Fruit fly (Drosophila melanogaster): ENCODE results near the gene CG14022.

The CG14022 gene

DNA sequence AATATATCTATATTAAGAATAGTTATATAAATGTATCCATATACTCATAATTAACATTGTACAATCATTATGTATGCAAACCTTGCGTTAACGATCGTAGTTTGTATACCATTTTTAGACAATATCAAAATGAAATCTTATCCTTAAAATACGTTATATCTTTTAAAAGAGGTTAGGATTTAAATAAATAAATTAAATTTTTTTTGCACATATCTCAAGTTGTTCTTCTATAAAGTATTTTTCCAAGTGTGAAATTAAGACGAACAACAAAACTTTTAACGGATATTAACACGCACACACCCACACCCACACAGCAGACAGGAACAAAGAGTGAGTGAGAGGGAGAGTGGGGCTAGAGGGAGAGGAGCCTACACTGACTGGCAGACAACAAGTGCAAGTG is 38.8 kb downstream of the CG14022 start:
- TF ChIP-seq noc (tag; optimal IDR thresholded peaks at IDR 0.05) = no peak

DNA sequence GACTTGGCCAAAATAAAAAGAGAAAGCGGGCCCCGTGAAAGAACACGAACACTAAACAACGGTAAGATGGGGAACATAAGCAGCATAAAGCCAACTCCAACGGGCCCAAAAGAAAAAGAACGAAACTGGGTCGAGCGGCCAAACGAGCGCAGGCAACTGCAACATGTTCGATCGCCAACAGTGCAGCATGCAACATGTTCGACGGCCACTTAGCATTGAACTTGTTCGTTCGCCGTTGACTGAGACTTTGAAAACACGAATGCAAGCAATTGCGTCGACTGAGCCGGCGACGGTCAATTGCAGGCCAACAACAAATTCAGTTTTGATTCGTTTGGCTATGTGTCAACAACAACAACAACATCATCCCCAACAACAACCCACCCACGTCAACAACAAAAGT is 40.0 kb downstream of the CG14022 start, which contains the start of gene vri:
Gene vri, plus strand, starts transcription at position 224 of the 400 bp plus-strand sequence.
- no peak for TF ChIP-seq noc (tag; optimal IDR thresholded peaks at IDR 0.05)

DNA sequence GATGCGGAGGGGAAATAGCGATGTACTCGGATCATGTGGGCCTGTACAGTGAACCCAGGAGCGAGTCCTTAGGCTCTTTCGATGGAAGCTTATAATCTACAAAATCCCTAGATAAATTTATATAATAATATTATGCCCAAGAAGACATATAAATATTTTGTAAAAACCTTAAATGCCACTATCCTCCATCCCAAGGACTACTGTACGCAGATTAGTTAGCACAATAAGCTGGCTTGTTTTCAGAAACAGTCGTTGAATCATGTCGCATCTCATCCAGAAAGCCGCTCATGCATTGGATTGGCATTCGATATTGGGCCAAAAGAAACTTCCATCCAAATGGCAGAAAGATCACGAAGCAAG is 40.4 kb downstream of the CG14022 start:
- TF ChIP-seq noc (tag; optimal IDR thresholded peaks at IDR 0.05) = no peak

DNA sequence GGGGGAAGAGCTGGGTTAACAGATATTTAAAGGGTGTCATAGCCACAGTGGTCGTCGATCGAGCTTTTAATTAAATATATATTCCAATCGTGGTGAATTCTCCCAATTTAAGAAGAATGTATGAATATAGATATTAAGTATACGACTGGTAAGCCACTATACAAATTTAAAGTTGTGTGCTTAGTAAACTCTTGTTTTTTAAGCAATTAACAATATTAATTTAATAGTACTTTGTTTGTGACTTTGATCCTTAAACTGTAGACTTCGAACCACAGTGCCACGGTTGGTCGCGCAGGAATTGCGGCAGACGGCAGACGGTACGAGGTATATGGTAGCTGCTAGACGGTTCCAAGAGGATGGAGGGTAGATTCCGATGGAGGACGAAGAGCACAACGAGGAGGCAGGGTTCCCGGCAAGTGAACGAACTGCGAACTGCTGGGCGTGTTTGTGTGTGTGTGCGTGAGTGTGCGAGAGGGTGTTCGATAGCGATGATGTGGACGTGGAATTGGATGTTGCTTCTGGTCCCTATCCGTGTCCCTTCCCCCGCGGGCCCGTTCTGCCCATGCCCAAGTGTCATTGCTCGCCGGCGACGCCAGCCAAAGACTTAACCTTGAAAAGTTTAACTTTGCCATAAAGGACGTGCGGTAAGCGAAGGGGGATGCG is 40.9 kb downstream of the CG14022 start:
- no peak for TF ChIP-seq noc (tag; optimal IDR thresholded peaks at IDR 0.05)

DNA sequence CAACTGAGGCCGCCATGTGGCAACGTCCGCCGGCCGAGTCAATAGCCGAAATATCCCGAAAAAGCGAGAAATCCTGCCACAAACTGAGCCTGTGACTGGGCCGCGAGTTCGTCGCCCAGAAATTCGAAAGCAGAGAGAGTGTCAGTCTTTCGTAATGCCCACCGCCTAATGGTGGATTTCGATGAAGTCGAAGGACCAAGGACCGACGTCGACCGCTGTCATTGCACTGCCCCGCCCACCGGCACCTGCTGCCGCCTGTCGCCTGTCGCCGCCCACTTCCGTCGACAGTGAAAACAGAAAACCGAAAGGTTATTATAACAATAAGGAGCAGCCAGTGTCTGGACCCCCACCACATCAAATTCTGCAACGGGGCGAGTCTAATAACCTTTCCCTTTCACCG is 42.1 kb downstream of the CG14022 start:
- no peak for TF ChIP-seq noc (tag; optimal IDR thresholded peaks at IDR 0.05)

DNA sequence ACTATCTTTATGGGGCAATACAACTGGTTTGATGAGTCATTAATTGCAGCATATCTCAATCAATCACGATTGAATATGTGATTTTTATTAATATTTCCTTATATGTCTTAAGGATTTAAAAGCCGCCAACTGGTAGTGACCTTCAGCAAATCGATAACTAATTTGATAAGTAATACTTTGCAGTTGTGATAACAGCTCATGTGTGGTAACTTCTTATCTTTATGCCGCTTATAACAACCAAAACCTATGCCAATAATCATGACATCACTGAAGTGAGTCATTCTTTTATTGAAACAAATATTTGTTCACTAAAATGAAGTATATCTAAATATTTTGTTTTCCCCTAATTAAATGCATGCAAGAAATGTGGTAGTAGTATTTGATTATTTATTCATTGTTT is 42.8 kb downstream of the CG14022 start:
- no peak for TF ChIP-seq noc (tag; optimal IDR thresholded peaks at IDR 0.05)

DNA sequence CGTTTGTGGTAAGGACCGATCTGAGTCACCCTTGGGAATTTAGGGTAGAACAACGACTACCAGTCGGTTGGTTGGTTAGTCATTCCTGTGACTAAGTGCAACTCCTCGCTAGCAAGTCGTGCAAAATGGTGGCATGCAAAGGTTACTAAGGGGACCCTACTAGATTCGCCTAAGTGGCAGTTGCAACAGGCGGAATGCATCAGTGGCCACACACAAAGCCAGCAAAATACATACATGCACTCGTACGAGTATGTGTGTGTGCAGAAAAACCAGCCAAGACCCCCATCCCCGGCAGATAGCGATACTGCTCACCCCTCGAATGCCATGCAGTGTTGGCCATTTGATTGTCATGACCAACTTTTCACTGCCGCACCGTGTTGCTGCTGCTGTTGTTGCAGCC is 43.9 kb downstream of the CG14022 start:
- no peak for TF ChIP-seq noc (tag; optimal IDR thresholded peaks at IDR 0.05)

DNA sequence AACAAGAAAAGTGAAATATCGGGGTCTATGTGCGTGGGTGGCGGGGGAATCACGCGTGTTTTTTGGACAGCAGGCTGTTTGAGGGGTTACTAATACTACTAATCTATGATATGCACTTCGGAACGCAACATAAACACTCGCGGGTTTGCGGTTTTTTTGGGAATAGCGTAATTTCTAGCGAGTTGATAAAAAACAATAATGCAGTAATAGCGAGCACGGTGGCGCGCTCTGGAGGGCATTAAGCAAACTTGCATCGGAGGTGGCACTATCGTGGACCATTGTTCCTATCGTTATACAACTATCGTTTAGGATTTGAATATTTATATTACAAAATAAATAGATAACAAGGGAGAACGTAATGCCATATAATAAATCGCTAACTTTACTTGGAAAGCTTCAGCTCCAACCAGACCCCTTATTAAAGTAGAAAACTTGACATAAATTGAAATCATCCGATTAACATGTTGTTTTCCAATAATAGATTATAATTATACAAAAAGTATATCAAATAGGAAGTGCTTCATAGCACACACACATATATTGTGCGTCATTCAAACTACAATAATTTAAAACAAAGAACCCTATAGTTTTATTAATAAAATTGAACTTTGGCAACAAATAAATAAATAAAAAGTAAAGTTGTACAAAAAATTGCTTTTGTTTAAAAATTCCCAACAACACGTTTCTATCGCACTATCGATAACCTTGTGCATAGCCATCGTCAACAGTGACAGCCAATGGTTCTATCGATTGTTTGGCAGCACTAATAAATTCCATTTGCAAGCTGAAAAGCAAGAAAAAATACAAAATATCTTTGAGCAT is 50.2 kb downstream of the CG14022 start, which contains the start of the genes Nin and Bub1:
Gene Nin, minus strand, starts transcription at position 240 of the 822 bp plus-strand sequence.
Gene Bub1, plus strand, starts transcription at position 557 of the 822 bp plus-strand sequence.
- TF ChIP-seq noc (tag; optimal IDR thresholded peaks at IDR 0.05) = no peak
